Worm (Caenorhabditis elegans): ENCODE data around the gene grl-6.

- TF ChIP-seq nhr-11 (tag; optimal IDR thresholded peaks at IDR 0.05): no peak
- no peak for TF ChIP-seq ceh-18 (tag; optimal IDR thresholded peaks at IDR 0.05)
- no peak for TF ChIP-seq lim-6 (tag; optimal IDR thresholded peaks at IDR 0.05)
- TF ChIP-seq pha-2 (tag; optimal IDR thresholded peaks at IDR 0.05): no peak
- TF ChIP-seq T23F11.4 (GFP tag; optimal IDR thresholded peaks at IDR 0.05): no peak
- no peak for TF ChIP-seq ama-1 (optimal IDR thresholded peaks at IDR 0.05)
- TF ChIP-seq ceh-48 (tag; optimal IDR thresholded peaks at IDR 0.05): no peak
- TF ChIP-seq unc-42 (tag; optimal IDR thresholded peaks at IDR 0.05): no peak
- TF ChIP-seq ceh-22 (tag; optimal IDR thresholded peaks at IDR 0.05): no peak
Observed at ce11 chrX:6427147-6427546, 23.6 kb downstream of the grl-6 start.

Measured in whole organism, late embryonic.